Worm (Caenorhabditis elegans) whole organism, L2 larva: ENCODE results near the gene F09F7.5.

Experiments
- C34F6.9 ChIP-seq: fragments of 150-350 bp; optimal IDR thresholded peaks from 2 replicates; lab custom pipeline; 2014; ENCODE audit warnings: missing biosample characterization, missing genetic modification characterization
- F13H6.1 ChIP-seq: sonication (generic microtip); optimal IDR thresholded peaks from 2 replicates; lab custom pipeline; 2016; ENCODE audit warnings: missing genetic modification characterization, missing compliant biosample characterization
- R02D3.7 ChIP-seq: fragments of 150-350 bp; optimal IDR thresholded peaks from 2 replicates; lab custom pipeline; 2014; ENCODE audit warnings: missing biosample characterization, missing genetic modification characterization
- Y55F3AM.14 ChIP-seq: fragments of 200-800 bp; sonication (Bioruptor generic); optimal IDR thresholded peaks from 2 replicates; lab custom pipeline; 2018; ENCODE audit warnings: mild to moderate bottlenecking, missing genetic modification characterization, missing compliant biosample characterization
- ZK546.5 ChIP-seq: sonication (generic microtip); optimal IDR thresholded peaks from 2 replicates; lab custom pipeline; 2017; ENCODE audit warnings: missing biosample characterization, missing genetic modification characterization
- alr-1 ChIP-seq: fragments of 150-350 bp; optimal IDR thresholded peaks from 2 replicates; lab custom pipeline; 2014; ENCODE audit warnings: missing biosample characterization, missing genetic modification characterization
- ama-1 ChIP-seq: fragments of 150-350 bp; optimal IDR thresholded peaks from 2 replicates; lab custom pipeline; 2018; ENCODE audit warnings: inconsistent platforms
- blmp-1 ChIP-seq: sonication (generic microtip); optimal IDR thresholded peaks from 2 replicates; lab custom pipeline; 2017; ENCODE audit warnings: missing genetic modification characterization, mild to moderate bottlenecking, missing compliant biosample characterization, antibody characterized with exemption, moderate library complexity; ENCODE audit not compliant: insufficient read depth
- ceh-16 ChIP-seq: fragments of 150-350 bp; optimal IDR thresholded peaks from 2 replicates; lab custom pipeline; 2014; ENCODE audit warnings: missing biosample characterization, missing genetic modification characterization
- ceh-82 ChIP-seq: fragments of 150-350 bp; optimal IDR thresholded peaks from 2 replicates; lab custom pipeline; 2014; ENCODE audit warnings: missing biosample characterization, missing genetic modification characterization
- crh-2 ChIP-seq: sonication (generic microtip); optimal IDR thresholded peaks from 2 replicates; lab custom pipeline; 2017; ENCODE audit warnings: missing biosample characterization, missing genetic modification characterization
- egl-27 ChIP-seq: sonication (generic microtip); optimal IDR thresholded peaks from 3 replicates; lab custom pipeline; 2017; ENCODE audit warnings: missing biosample characterization, missing genetic modification reagents, missing genetic modification characterization
- elt-1 ChIP-seq: fragments of 150-350 bp; optimal IDR thresholded peaks from 2 replicates; lab custom pipeline; 2014; ENCODE audit warnings: missing biosample characterization, missing genetic modification characterization
- elt-3 ChIP-seq: sonication (generic microtip); optimal IDR thresholded peaks from 2 replicates; lab custom pipeline; 2017; ENCODE audit warnings: missing biosample characterization, missing genetic modification characterization
- fos-1 ChIP-seq: fragments of 150-350 bp; optimal IDR thresholded peaks from 2 replicates; lab custom pipeline; 2014; ENCODE audit warnings: missing biosample characterization, missing genetic modification characterization
- gmeb-1 ChIP-seq: fragments of 150-350 bp; optimal IDR thresholded peaks from 2 replicates; lab custom pipeline; 2014; ENCODE audit warnings: missing biosample characterization, missing genetic modification characterization
- lin-11 ChIP-seq: fragments of 150-350 bp; sonication (generic microtip); optimal IDR thresholded peaks from 2 replicates; lab custom pipeline; 2014; ENCODE audit warnings: missing biosample characterization, missing genetic modification characterization, inconsistent platforms, mixed read lengths
- lin-13 ChIP-seq: fragments of 150-350 bp; optimal IDR thresholded peaks from 2 replicates; lab custom pipeline; 2014; ENCODE audit warnings: missing biosample characterization, missing genetic modification reagents, missing genetic modification characterization
- lin-39 ChIP-seq: fragments of 150-350 bp; optimal IDR thresholded peaks from 2 replicates; lab custom pipeline; 2014; ENCODE audit warnings: missing biosample characterization, missing genetic modification reagents, missing genetic modification characterization
- lsy-2 ChIP-seq, 2 experiments: fragments of 150-350 bp in 1 of 2; sonication (generic microtip) in 1 of 2; optimal IDR thresholded peaks; 2 replicates each; lab custom pipeline; 2014 to 2017; ENCODE audit warnings: missing biosample characterization in 2 of 2, missing genetic modification characterization in 2 of 2
- mab-5 ChIP-seq: fragments of 150-350 bp; optimal IDR thresholded peaks from 2 replicates; lab custom pipeline; 2014; ENCODE audit warnings: missing biosample characterization, missing genetic modification characterization
- mdl-1 ChIP-seq, 2 experiments: fragments of 150-350 bp in 1 of 2; sonication (generic microtip) in 1 of 2; optimal IDR thresholded peaks; 2 replicates each; lab custom pipeline; 2017; ENCODE audit warnings: missing biosample characterization in 2 of 2, missing genetic modification characterization in 2 of 2
- nhr-10 ChIP-seq: sonication (generic microtip); optimal IDR thresholded peaks from 2 replicates; lab custom pipeline; 2017; ENCODE audit warnings: missing biosample characterization, missing genetic modification characterization
- nhr-11 ChIP-seq: fragments of 150-350 bp; optimal IDR thresholded peaks from 2 replicates; lab custom pipeline; 2014; ENCODE audit warnings: missing biosample characterization, missing genetic modification characterization
- nhr-129 ChIP-seq: fragments of 150-350 bp; optimal IDR thresholded peaks from 2 replicates; lab custom pipeline; 2014; ENCODE audit warnings: missing biosample characterization, missing genetic modification characterization
- nhr-21 ChIP-seq: fragments of 150-350 bp; optimal IDR thresholded peaks from 2 replicates; lab custom pipeline; 2014; ENCODE audit warnings: missing biosample characterization, missing genetic modification characterization
- nhr-23 ChIP-seq: fragments of 150-350 bp; optimal IDR thresholded peaks from 2 replicates; lab custom pipeline; 2014; ENCODE audit warnings: missing biosample characterization, missing genetic modification reagents, missing genetic modification characterization
- nhr-237 ChIP-seq: fragments of 150-350 bp; optimal IDR thresholded peaks from 2 replicates; lab custom pipeline; 2014; ENCODE audit warnings: missing biosample characterization, missing genetic modification characterization
- nhr-25 ChIP-seq: fragments of 150-350 bp; sonication (generic microtip); optimal IDR thresholded peaks from 3 replicates; lab custom pipeline; 2014; ENCODE audit warnings: missing biosample characterization, missing genetic modification characterization
- nhr-6 ChIP-seq: fragments of 150-350 bp; optimal IDR thresholded peaks from 2 replicates; lab custom pipeline; 2014; ENCODE audit warnings: missing biosample characterization, missing genetic modification characterization
- sem-4 ChIP-seq: fragments of 150-350 bp; optimal IDR thresholded peaks from 2 replicates; lab custom pipeline; 2014; ENCODE audit warnings: missing biosample characterization, missing genetic modification reagents, missing genetic modification characterization
- sma-3 ChIP-seq: sonication (generic microtip); optimal IDR thresholded peaks from 2 replicates; lab custom pipeline; 2016; ENCODE audit warnings: missing genetic modification reagents, missing genetic modification characterization, missing compliant biosample characterization
- sma-9 ChIP-seq, 2 experiments: fragments of 150-350 bp in 1 of 2; sonication (generic microtip) in 1 of 2; optimal IDR thresholded peaks; 2 replicates each; lab custom pipeline; 2014 to 2016; ENCODE audit warnings: missing genetic modification characterization in 2 of 2, mild to moderate bottlenecking in 1 of 2, missing biosample characterization in 1 of 2, missing compliant biosample characterization in 1 of 2, missing genetic modification reagents in 1 of 2, moderate library complexity in 1 of 2
- unc-39 ChIP-seq: fragments of 150-350 bp; optimal IDR thresholded peaks from 2 replicates; lab custom pipeline; 2014; ENCODE audit warnings: missing biosample characterization, missing genetic modification characterization
- unc-55 ChIP-seq: fragments of 150-350 bp; sonication (generic microtip); optimal IDR thresholded peaks from 3 replicates; lab custom pipeline; 2014; ENCODE audit warnings: missing biosample characterization, missing genetic modification reagents, missing genetic modification characterization
- unc-62 ChIP-seq: fragments of 150-350 bp; optimal IDR thresholded peaks from 2 replicates; lab custom pipeline; 2014; ENCODE audit warnings: missing biosample characterization, missing genetic modification reagents, missing genetic modification characterization
- zag-1 ChIP-seq: fragments of 150-350 bp; optimal IDR thresholded peaks from 2 replicates; lab custom pipeline; 2014; ENCODE audit warnings: missing biosample characterization, missing genetic modification characterization
- ztf-1 ChIP-seq: fragments of 200-800 bp; sonication (Bioruptor generic); conservative IDR thresholded peaks from 2 replicates; pipeline ENCODE4 v1.3.6; 2022; ENCODE audit warnings: missing genetic modification characterization, missing compliant biosample characterization
- ztf-11 ChIP-seq: sonication (generic microtip); optimal IDR thresholded peaks from 2 replicates; lab custom pipeline; 2017; ENCODE audit warnings: missing biosample characterization, missing genetic modification characterization
- ztf-4 ChIP-seq: fragments of 150-350 bp; optimal IDR thresholded peaks from 2 replicates; lab custom pipeline; 2014; ENCODE audit warnings: missing biosample characterization, missing genetic modification characterization

The F09F7.5 gene

ce11 chrIII:5502915-5503575 is 43.7 kb upstream of the F09F7.5 start:
- TF ChIP-seq ztf-4 (tag; lab: Kevin White, UChicago) = peak; percentile 26
- TF ChIP-seq C34F6.9 = peak; percentile 74
- TF ChIP-seq ztf-1 (GFP tag; lab: Robert Waterston, UW) = no peak
- TF ChIP-seq sem-4 (tag; lab: Kevin White, UChicago) = peak; percentile 45
- TF ChIP-seq Y55F3AM.14 (GFP tag; lab: Kevin White, UChicago) = peak; percentile 61
- peak; percentile 64 for TF ChIP-seq nhr-6 (tag; lab: Kevin White, UChicago)
- no peak for TF ChIP-seq ceh-16 (tag; lab: Kevin White, UChicago)
- peak; percentile 50 for TF ChIP-seq blmp-1 (tag; lab: Kevin White, UChicago)
- TF ChIP-seq lsy-2 (tag; optimal IDR thresholded peaks at IDR 0.05; lab: Kevin White, UChicago) = peak; percentile 13 to 61
- TF ChIP-seq nhr-21 (tag; lab: Kevin White, UChicago) = peak; percentile 74
- peak; percentile 68 for TF ChIP-seq sma-3 (GFP tag; lab: Kevin White, UChicago)
- TF ChIP-seq alr-1 (tag; lab: Kevin White, UChicago) = no peak
- TF ChIP-seq nhr-25 (tag; lab: Kevin White, UChicago) = peak; percentile 92
- peak; percentile 71 for TF ChIP-seq elt-1 (tag; lab: Kevin White, UChicago)
- no peak for TF ChIP-seq mab-5 (tag; lab: Kevin White, UChicago)
- TF ChIP-seq nhr-129 (tag; lab: Kevin White, UChicago) = peak; percentile 94
- TF ChIP-seq zag-1 (tag; lab: Kevin White, UChicago) = peak; percentile 33
- TF ChIP-seq unc-55 = peak; percentile 68
- no peak for TF ChIP-seq elt-3 (tag; lab: Kevin White, UChicago)
- TF ChIP-seq ama-1 (lab: Kevin White, UChicago) = peak; percentile 69
- no peak for TF ChIP-seq ceh-82 (tag; lab: Kevin White, UChicago)
- no peak for TF ChIP-seq nhr-23 (tag; lab: Kevin White, UChicago)
- no peak for TF ChIP-seq unc-62 (GFP tag; lab: Kevin White, UChicago)
- peak; percentile 95 for TF ChIP-seq crh-2
- peak; percentile 16 for TF ChIP-seq nhr-10 (tag; lab: Kevin White, UChicago)
- TF ChIP-seq nhr-237 = no peak
- TF ChIP-seq F13H6.1 (tag; lab: Kevin White, UChicago) = peak; percentile 35
- TF ChIP-seq R02D3.7 (tag; lab: Kevin White, UChicago) = no peak
- TF ChIP-seq fos-1 (tag; lab: Kevin White, UChicago) = peak; percentile 62
- TF ChIP-seq mdl-1 (tag; optimal IDR thresholded peaks at IDR 0.05; lab: Kevin White, UChicago) = peak; percentile 56 to 67
- no peak for TF ChIP-seq nhr-11 (tag; lab: Kevin White, UChicago)
- TF ChIP-seq unc-39 (tag; lab: Kevin White, UChicago) = no peak
- peak; percentile 8 for TF ChIP-seq egl-27
- TF ChIP-seq sma-9 (GFP tag; optimal IDR thresholded peaks at IDR 0.05; lab: Kevin White, UChicago) = peak; percentile 68
- no peak for TF ChIP-seq sma-9 (tag; optimal IDR thresholded peaks at IDR 0.05; lab: Kevin White, UChicago)
- no peak for TF ChIP-seq lin-39
- peak; percentile 9 for TF ChIP-seq lin-11
- TF ChIP-seq gmeb-1 (tag; lab: Kevin White, UChicago) = peak; percentile 52

DNA sequence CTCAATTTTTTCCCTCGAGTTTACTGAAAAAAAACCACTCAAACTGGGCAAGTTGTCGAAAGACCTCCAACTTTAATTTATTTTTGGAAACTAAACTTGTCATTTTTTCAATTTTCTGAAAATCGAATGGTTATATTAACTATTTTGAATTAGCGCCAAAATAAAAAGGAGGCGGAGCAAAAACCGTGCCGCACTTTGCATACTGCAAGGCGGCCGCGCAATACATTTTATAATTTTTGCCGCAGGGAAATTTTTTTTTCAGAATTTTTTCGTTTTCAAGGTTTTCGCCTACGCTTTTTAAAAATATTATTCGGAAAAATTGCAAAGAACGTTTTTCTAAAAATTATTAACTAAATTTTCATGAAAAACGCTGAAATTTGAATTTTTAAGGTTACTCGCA is 43.1 kb upstream of the F09F7.5 start:
- TF ChIP-seq ztf-11 = no peak
- TF ChIP-seq crh-2 = no peak
- TF ChIP-seq nhr-129 (tag; lab: Kevin White, UChicago) = no peak
- no peak for TF ChIP-seq F13H6.1 (tag; lab: Kevin White, UChicago)
- TF ChIP-seq lin-11 = no peak
- no peak for TF ChIP-seq mab-5 (tag; lab: Kevin White, UChicago)
- no peak for TF ChIP-seq ZK546.5 (tag; lab: Kevin White, UChicago)
- no peak for TF ChIP-seq nhr-25 (tag; lab: Kevin White, UChicago)
- no peak for TF ChIP-seq lin-13 (GFP tag; lab: Kevin White, UChicago)
- TF ChIP-seq ama-1 (lab: Kevin White, UChicago) = no peak
